Worm (Caenorhabditis elegans): ENCODE results near the gene ZK1127.5.

DNA sequence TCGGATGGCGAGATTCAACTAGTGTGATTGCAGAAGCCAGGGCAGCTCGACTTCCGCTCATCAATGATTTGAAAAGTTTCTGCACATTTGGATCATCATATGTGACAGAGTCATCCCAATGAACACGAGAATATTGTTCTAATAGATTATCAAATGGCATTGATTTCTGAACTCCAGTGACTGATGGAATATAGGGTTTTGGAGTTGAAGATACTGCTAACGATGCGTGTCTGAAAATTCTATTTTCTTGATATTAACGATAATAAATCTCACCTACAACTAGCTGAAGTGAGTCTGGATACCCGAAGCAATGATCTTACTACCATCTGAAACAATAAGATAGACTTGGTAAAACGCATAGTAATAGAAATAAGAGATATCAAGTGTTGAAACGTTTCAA, 50.4 kb downstream of the ZK1127.5 start, which contains the start of gene mmaa-1:
- TF ChIP-seq W03F9.2 (tag; optimal IDR thresholded peaks at IDR 0.05): no peak
- TF ChIP-seq him-1 (tag; optimal IDR thresholded peaks at IDR 0.05): no peak
- no peak for TF ChIP-seq dao-5 (tag; optimal IDR thresholded peaks at IDR 0.05)
